Worm (Caenorhabditis elegans) whole organism, L1 larva: Measurements from ENCODE around the gene F42E8.1.

ENCODE experiments used
- C16A3.4 ChIP-seq: fragments of 150-350 bp; optimal IDR thresholded peaks from 2 replicates; lab custom pipeline; 2014; ENCODE audit warnings: missing biosample characterization, missing genetic modification characterization
- F16B12.6 ChIP-seq: fragments of 150-350 bp; optimal IDR thresholded peaks from 2 replicates; lab custom pipeline; 2014; ENCODE audit warnings: missing biosample characterization, missing genetic modification characterization
- alr-1 ChIP-seq: fragments of 200-800 bp; sonication (Bioruptor generic); optimal IDR thresholded peaks from 2 replicates; lab custom pipeline; 2018; ENCODE audit warnings: borderline replicate concordance, mild to moderate bottlenecking, missing genetic modification characterization, missing compliant biosample characterization
- aly-2 ChIP-seq: fragments of 150-350 bp; optimal IDR thresholded peaks from 2 replicates; lab custom pipeline; 2014; ENCODE audit warnings: missing biosample characterization, missing genetic modification characterization
- ama-1 ChIP-seq: fragments of 150-350 bp; optimal IDR thresholded peaks from 2 replicates; lab custom pipeline; 2014
- blmp-1 ChIP-seq: fragments of 150-350 bp; optimal IDR thresholded peaks from 2 replicates; lab custom pipeline; 2014; ENCODE audit warnings: missing biosample characterization, missing genetic modification characterization
- ceh-8 ChIP-seq: fragments of 200-800 bp; sonication (Bioruptor generic); optimal IDR thresholded peaks from 2 replicates; lab custom pipeline; 2018; ENCODE audit warnings: mild to moderate bottlenecking, missing genetic modification characterization, moderate library complexity, missing compliant biosample characterization
- ceh-82 ChIP-seq, 3 experiments: fragments of 150-350 bp in 1 of 3; sonication (generic microtip) in 2 of 3; optimal IDR thresholded peaks; 2 replicates each; lab custom pipeline; 2014 to 2017; ENCODE audit warnings: missing biosample characterization in 3 of 3, missing genetic modification characterization in 3 of 3
- ceh-88 ChIP-seq: fragments of 200-800 bp; sonication (Bioruptor generic); IDR thresholded peaks from 2 replicates; pipeline ENCODE4 v1.3.6; 2022; ENCODE audit warnings: missing genetic modification characterization, missing compliant biosample characterization
- ceh-90 ChIP-seq: sonication (generic microtip); optimal IDR thresholded peaks from 2 replicates; lab custom pipeline; 2016; ENCODE audit warnings: missing genetic modification characterization, missing compliant biosample characterization
- ces-1 ChIP-seq: fragments of 150-350 bp; optimal IDR thresholded peaks from 2 replicates; lab custom pipeline; 2014; ENCODE audit warnings: missing biosample characterization, missing genetic modification reagents, missing genetic modification characterization
- dpl-1 ChIP-seq, 3 experiments: fragments of 150-350 bp in 2 of 3; sonication (generic microtip) in 1 of 3; optimal IDR thresholded peaks; 2 replicates each; lab custom pipeline; 2014 to 2017; ENCODE audit warnings: missing biosample characterization in 3 of 3, missing genetic modification characterization in 3 of 3, missing genetic modification reagents in 3 of 3
- dsc-1 ChIP-seq: sonication (generic microtip); optimal IDR thresholded peaks from 2 replicates; lab custom pipeline; 2016; ENCODE audit warnings: mild to moderate bottlenecking, missing genetic modification characterization, missing compliant biosample characterization
- efl-1 ChIP-seq, 4 experiments: fragments of 150-350 bp; optimal IDR thresholded peaks in 3 of 4; peaks in 1 of 4; 1 replicate in 1 of 4; 2 replicates in 3 of 4; lab custom pipeline; 2014; ENCODE audit warnings: missing biosample characterization in 2 of 4, missing genetic modification characterization in 2 of 4, missing genetic modification reagents in 2 of 4
- efl-3 ChIP-seq: fragments of 200-800 bp; sonication (Bioruptor generic); optimal IDR thresholded peaks from 2 replicates; lab custom pipeline; 2018; ENCODE audit warnings: mild to moderate bottlenecking, missing genetic modification characterization, missing compliant biosample characterization
- egl-27 ChIP-seq, 2 experiments: fragments of 150-350 bp in 1 of 2; sonication (generic microtip); optimal IDR thresholded peaks; 3 replicates each; lab custom pipeline; 2017 to 2018; ENCODE audit warnings: missing biosample characterization in 2 of 2, missing genetic modification characterization in 2 of 2, missing genetic modification reagents in 2 of 2
- elt-2 ChIP-seq: sonication (generic microtip); optimal IDR thresholded peaks from 2 replicates; lab custom pipeline; 2016; ENCODE audit warnings: missing genetic modification characterization, mild to moderate bottlenecking, inconsistent platforms, missing compliant biosample characterization, missing genetic modification reagents
- fkh-10 ChIP-seq: sonication (generic microtip); optimal IDR thresholded peaks from 2 replicates; lab custom pipeline; 2017; ENCODE audit warnings: missing biosample characterization, missing genetic modification reagents, missing genetic modification characterization
- fkh-4 ChIP-seq: sonication (generic microtip); optimal IDR thresholded peaks from 2 replicates; lab custom pipeline; 2016; ENCODE audit warnings: missing compliant biosample characterization, missing genetic modification characterization, borderline replicate concordance
- fkh-8 ChIP-seq: sonication (generic microtip); optimal IDR thresholded peaks from 2 replicates; lab custom pipeline; 2016; ENCODE audit warnings: mild to moderate bottlenecking, missing genetic modification characterization, missing compliant biosample characterization
- grh-1 ChIP-seq: fragments of 200-800 bp; sonication (Bioruptor generic); IDR thresholded peaks from 2 replicates; pipeline ENCODE4 v1.3.6; 2022; ENCODE audit warnings: missing genetic modification reagents, missing genetic modification characterization, missing compliant biosample characterization
- hlh-4 ChIP-seq: sonication (generic microtip); optimal IDR thresholded peaks from 2 replicates; lab custom pipeline; 2016; ENCODE audit warnings: mild to moderate bottlenecking, missing genetic modification characterization, missing compliant biosample characterization
- jun-1 ChIP-seq: fragments of 150-350 bp; optimal IDR thresholded peaks from 2 replicates; lab custom pipeline; 2014; ENCODE audit warnings: missing biosample characterization, missing genetic modification reagents, missing genetic modification characterization
- lin-13 ChIP-seq: fragments of 150-350 bp; optimal IDR thresholded peaks from 2 replicates; lab custom pipeline; 2014; ENCODE audit warnings: missing biosample characterization, missing genetic modification reagents, missing genetic modification characterization
- lin-14 ChIP-seq: fragments of 200-800 bp; sonication (Bioruptor generic); optimal IDR thresholded peaks from 2 replicates; lab custom pipeline; 2018; ENCODE audit warnings: mild to moderate bottlenecking, missing genetic modification characterization, moderate library complexity, missing compliant biosample characterization
- lin-15B ChIP-seq: fragments of 150-350 bp; sonication (generic microtip); optimal IDR thresholded peaks from 3 replicates; lab custom pipeline; 2014; ENCODE audit warnings: missing biosample characterization, missing genetic modification characterization
- lin-35 ChIP-seq, 2 experiments: fragments of 150-350 bp; optimal IDR thresholded peaks; 2 replicates each; lab custom pipeline; 2014; ENCODE audit warnings: missing biosample characterization in 2 of 2, missing genetic modification characterization in 2 of 2, missing genetic modification reagents in 2 of 2
- lin-39 ChIP-seq: fragments of 150-350 bp; optimal IDR thresholded peaks from 2 replicates; lab custom pipeline; 2014; ENCODE audit warnings: missing biosample characterization, missing genetic modification reagents, missing genetic modification characterization
- mab-9 ChIP-seq: fragments of 200-800 bp; sonication (Bioruptor generic); IDR thresholded peaks from 2 replicates; pipeline ENCODE4 v1.3.6; 2022; ENCODE audit warnings: missing genetic modification reagents, missing genetic modification characterization, missing compliant biosample characterization
- mdl-1 ChIP-seq, 2 experiments: fragments of 150-350 bp; optimal IDR thresholded peaks; 2 replicates each; lab custom pipeline; 2014 to 2017; ENCODE audit warnings: missing biosample characterization in 2 of 2, missing genetic modification characterization in 2 of 2, inconsistent platforms in 1 of 2
- mef-2 ChIP-seq: fragments of 150-350 bp; optimal IDR thresholded peaks from 2 replicates; lab custom pipeline; 2014; ENCODE audit warnings: missing biosample characterization, missing genetic modification characterization
- nhr-11 ChIP-seq: fragments of 150-350 bp; optimal IDR thresholded peaks from 2 replicates; lab custom pipeline; 2014; ENCODE audit warnings: missing biosample characterization, missing genetic modification characterization
- nhr-19 ChIP-seq: fragments of 200-800 bp; sonication (Bioruptor generic); conservative IDR thresholded peaks from 2 replicates; pipeline ENCODE4 v1.3.6; 2022; ENCODE audit warnings: missing genetic modification characterization, missing compliant biosample characterization
- nhr-20 ChIP-seq: sonication (generic microtip); optimal IDR thresholded peaks from 2 replicates; lab custom pipeline; 2016; ENCODE audit warnings: mild to moderate bottlenecking, missing genetic modification characterization, missing compliant biosample characterization
- nhr-47 ChIP-seq: sonication (generic microtip); optimal IDR thresholded peaks from 2 replicates; lab custom pipeline; 2016; ENCODE audit warnings: mild to moderate bottlenecking, missing genetic modification characterization, moderate library complexity, missing compliant biosample characterization
- nhr-77 ChIP-seq: fragments of 150-350 bp; optimal IDR thresholded peaks from 2 replicates; lab custom pipeline; 2014; ENCODE audit warnings: missing biosample characterization, missing genetic modification characterization
- nhr-84 ChIP-seq: sonication (generic microtip); optimal IDR thresholded peaks from 2 replicates; lab custom pipeline; 2017; ENCODE audit warnings: missing biosample characterization, missing genetic modification characterization
- nhr-85 ChIP-seq: sonication (generic microtip); peaks from one replicate; lab custom pipeline; 2016; ENCODE audit warnings: missing genetic modification characterization, inconsistent platforms, missing compliant biosample characterization
- nhr-90 ChIP-seq: sonication (generic microtip); optimal IDR thresholded peaks from 2 replicates; lab custom pipeline; 2016; ENCODE audit warnings: mild to moderate bottlenecking, missing genetic modification characterization, missing compliant biosample characterization; ENCODE audit not compliant: poor library complexity
- pag-3 ChIP-seq: sonication (generic microtip); optimal IDR thresholded peaks from 2 replicates; lab custom pipeline; 2017; ENCODE audit warnings: missing genetic modification characterization, mild to moderate bottlenecking, missing compliant biosample characterization, antibody characterized with exemption, borderline replicate concordance; ENCODE audit not compliant: insufficient read depth
- pqm-1 ChIP-seq: sonication (generic microtip); optimal IDR thresholded peaks from 3 replicates; lab custom pipeline; 2017; ENCODE audit warnings: missing biosample characterization, missing genetic modification characterization
- rnt-1 ChIP-seq: sonication (generic microtip); optimal IDR thresholded peaks from 2 replicates; lab custom pipeline; 2016; ENCODE audit warnings: mild to moderate bottlenecking, missing genetic modification characterization, moderate library complexity, missing compliant biosample characterization
- skn-1 ChIP-seq: fragments of 150-350 bp; optimal IDR thresholded peaks from 2 replicates; lab custom pipeline; 2014; ENCODE audit warnings: missing biosample characterization, missing genetic modification characterization
- snpc-4 ChIP-seq: fragments of 150-350 bp; optimal IDR thresholded peaks from 2 replicates; lab custom pipeline; 2014; ENCODE audit warnings: missing biosample characterization, missing genetic modification characterization
- snu-23 ChIP-seq: sonication (generic microtip); optimal IDR thresholded peaks from 2 replicates; lab custom pipeline; 2016; ENCODE audit warnings: missing genetic modification characterization, missing compliant biosample characterization
- sox-4 ChIP-seq: sonication (generic microtip); optimal IDR thresholded peaks from 2 replicates; lab custom pipeline; 2016; ENCODE audit warnings: missing genetic modification characterization, missing compliant biosample characterization
- sptf-1 ChIP-seq: fragments of 150-350 bp; optimal IDR thresholded peaks from 2 replicates; lab custom pipeline; 2014; ENCODE audit warnings: missing biosample characterization, missing genetic modification characterization
- swsn-7 ChIP-seq: sonication (generic microtip); optimal IDR thresholded peaks from 2 replicates; lab custom pipeline; 2016; ENCODE audit warnings: missing genetic modification characterization, missing compliant biosample characterization
- unc-62 ChIP-seq: fragments of 150-350 bp; optimal IDR thresholded peaks from 2 replicates; lab custom pipeline; 2014; ENCODE audit warnings: missing biosample characterization, missing genetic modification reagents, missing genetic modification characterization
- unc-86 ChIP-seq: sonication (generic microtip); optimal IDR thresholded peaks from 2 replicates; lab custom pipeline; 2016; ENCODE audit warnings: missing genetic modification characterization, missing compliant biosample characterization
- unc-98 ChIP-seq: fragments of 200-800 bp; sonication (Bioruptor generic); IDR thresholded peaks from 2 replicates; pipeline ENCODE4 v1.3.6; 2022; ENCODE audit warnings: missing genetic modification characterization, missing compliant biosample characterization
- xbp-1 ChIP-seq: sonication (generic microtip); optimal IDR thresholded peaks from 2 replicates; lab custom pipeline; 2016; ENCODE audit warnings: missing genetic modification characterization, missing compliant biosample characterization
- ztf-4 ChIP-seq: fragments of 150-350 bp; optimal IDR thresholded peaks from 2 replicates; lab custom pipeline; 2014; ENCODE audit warnings: missing biosample characterization, missing genetic modification characterization

The F42E8.1 gene

ce11 chrV:13085227-13085640 is 23.3 kb downstream of the F42E8.1 start (continued):
- TF ChIP-seq lin-39 (tag; lab: Kevin White, UChicago) = no peak
- no peak for TF ChIP-seq rnt-1 (tag; lab: Kevin White, UChicago)
- TF ChIP-seq sptf-1 = no peak
- no peak for TF ChIP-seq ama-1 (lab: Kevin White, UChicago)
- no peak for TF ChIP-seq fkh-8
- no peak for TF ChIP-seq nhr-11 (tag; lab: Kevin White, UChicago)
- TF ChIP-seq unc-86 = no peak
- no peak for TF ChIP-seq efl-1 (optimal IDR thresholded peaks at IDR 0.05; lab: Kevin White, UChicago)
- no peak for TF ChIP-seq efl-1 (GFP tag; optimal IDR thresholded peaks at IDR 0.05 in 1 of 2; lab: Kevin White, UChicago)
- TF ChIP-seq lin-35 (GFP tag; optimal IDR thresholded peaks at IDR 0.05; lab: Kevin White, UChicago) = peak in 1 of 2 experiments; percentile 69
- no peak for TF ChIP-seq ces-1 (GFP tag; lab: Kevin White, UChicago)
- TF ChIP-seq hlh-4 (tag; lab: Kevin White, UChicago) = no peak
- TF ChIP-seq nhr-47 (tag; lab: Kevin White, UChicago) = no peak
- TF ChIP-seq mab-9 (GFP tag; lab: Robert Waterston, UW) = no peak
- no peak for TF ChIP-seq aly-2 (tag; lab: Kevin White, UChicago)
- peak in 1 of 3 experiments; percentile 37 for TF ChIP-seq dpl-1 (GFP tag; optimal IDR thresholded peaks at IDR 0.05; lab: Kevin White, UChicago)
- TF ChIP-seq ceh-8 (GFP tag; lab: Kevin White, UChicago) = no peak
- no peak for TF ChIP-seq fkh-10 (GFP tag; lab: Kevin White, UChicago)
- TF ChIP-seq pag-3 = no peak
- peak; percentile 42 for TF ChIP-seq snu-23
- TF ChIP-seq elt-2 (tag; lab: Kevin White, UChicago) = peak; percentile 60
- no peak for TF ChIP-seq xbp-1 (tag; lab: Kevin White, UChicago)
- peak; percentile 57 for TF ChIP-seq nhr-19 (GFP tag; lab: Robert Waterston, UW)
- peak; percentile 41 for TF ChIP-seq blmp-1 (tag; lab: Kevin White, UChicago)
- no peak for TF ChIP-seq efl-3 (GFP tag; lab: Kevin White, UChicago)
- no peak for TF ChIP-seq alr-1
- TF ChIP-seq nhr-90 (tag; lab: Kevin White, UChicago) = peak; percentile 24
- no peak for TF ChIP-seq ztf-4 (tag; lab: Kevin White, UChicago)
- no peak for TF ChIP-seq lin-15B (tag; lab: Kevin White, UChicago)
- TF ChIP-seq nhr-20 (tag; lab: Kevin White, UChicago) = peak; percentile 60
- no peak for TF ChIP-seq egl-27 (tag; optimal IDR thresholded peaks at IDR 0.05; lab: Kevin White, UChicago)
- no peak for TF ChIP-seq jun-1 (tag; lab: Kevin White, UChicago)
- TF ChIP-seq unc-62 (GFP tag; lab: Kevin White, UChicago) = no peak
- TF ChIP-seq skn-1 (tag; lab: Kevin White, UChicago) = no peak
- TF ChIP-seq F16B12.6 (tag; lab: Kevin White, UChicago) = no peak
- TF ChIP-seq unc-98 (GFP tag; lab: Robert Waterston, UW) = no peak
- TF ChIP-seq dsc-1 (tag; lab: Kevin White, UChicago) = no peak
- TF ChIP-seq snpc-4 (tag; lab: Kevin White, UChicago) = no peak
- TF ChIP-seq ceh-82 (tag; optimal IDR thresholded peaks at IDR 0.05; lab: Kevin White, UChicago) = no peak
- TF ChIP-seq nhr-77 (tag; lab: Kevin White, UChicago) = no peak
- no peak for TF ChIP-seq swsn-7 (tag; lab: Kevin White, UChicago)
- peak; percentile 58 for TF ChIP-seq lin-14
- TF ChIP-seq nhr-84 = no peak
- TF ChIP-seq grh-1 (GFP tag; lab: Robert Waterston, UW) = peak; percentile 29; the same call in 1 of the 2 replicates
- peak in 1 of 2 experiments; percentile 29 for TF ChIP-seq mdl-1 (tag; optimal IDR thresholded peaks at IDR 0.05; lab: Kevin White, UChicago)
- no peak for TF ChIP-seq C16A3.4 (tag; lab: Kevin White, UChicago)
- TF ChIP-seq mef-2 (tag; lab: Kevin White, UChicago) = no peak
- TF ChIP-seq nhr-85 = peak; percentile 87
- no peak for TF ChIP-seq lin-13 (GFP tag; lab: Kevin White, UChicago)
- TF ChIP-seq fkh-4 = no peak
- TF ChIP-seq ceh-88 (GFP tag; lab: Robert Waterston, UW) = no peak
- no peak for TF ChIP-seq pqm-1 (tag; lab: Kevin White, UChicago)
- TF ChIP-seq sox-4 (tag; lab: Kevin White, UChicago) = no peak
- no peak for TF ChIP-seq ceh-90 (tag; lab: Kevin White, UChicago)
